Worm (Caenorhabditis elegans) whole organism, L1 larva: Measurements from ENCODE around the gene nhr-92.

ENCODE experiments used
- blmp-1 ChIP-seq: fragments of 150-350 bp; optimal IDR thresholded peaks from 2 replicates; lab custom pipeline; 2014; ENCODE audit warnings: missing biosample characterization, missing genetic modification characterization
- ceh-63 ChIP-seq: fragments of 200-800 bp; sonication (Bioruptor generic); optimal IDR thresholded peaks from 2 replicates; lab custom pipeline; 2018; ENCODE audit warnings: mild to moderate bottlenecking, missing genetic modification characterization, missing compliant biosample characterization
- lin-15B ChIP-seq: fragments of 150-350 bp; sonication (generic microtip); optimal IDR thresholded peaks from 3 replicates; lab custom pipeline; 2014; ENCODE audit warnings: missing biosample characterization, missing genetic modification characterization
- mdl-1 ChIP-seq, 2 experiments: fragments of 150-350 bp; optimal IDR thresholded peaks; 2 replicates each; lab custom pipeline; 2014 to 2017; ENCODE audit warnings: missing biosample characterization in 2 of 2, missing genetic modification characterization in 2 of 2, inconsistent platforms in 1 of 2
- nhr-47 ChIP-seq: sonication (generic microtip); optimal IDR thresholded peaks from 2 replicates; lab custom pipeline; 2016; ENCODE audit warnings: mild to moderate bottlenecking, missing genetic modification characterization, moderate library complexity, missing compliant biosample characterization
- pag-3 ChIP-seq: sonication (generic microtip); optimal IDR thresholded peaks from 2 replicates; lab custom pipeline; 2017; ENCODE audit warnings: missing genetic modification characterization, mild to moderate bottlenecking, missing compliant biosample characterization, antibody characterized with exemption, borderline replicate concordance; ENCODE audit not compliant: insufficient read depth
- pqm-1 ChIP-seq: sonication (generic microtip); optimal IDR thresholded peaks from 3 replicates; lab custom pipeline; 2017; ENCODE audit warnings: missing biosample characterization, missing genetic modification characterization
- unc-62 ChIP-seq: fragments of 150-350 bp; optimal IDR thresholded peaks from 2 replicates; lab custom pipeline; 2014; ENCODE audit warnings: missing biosample characterization, missing genetic modification reagents, missing genetic modification characterization

DNA sequence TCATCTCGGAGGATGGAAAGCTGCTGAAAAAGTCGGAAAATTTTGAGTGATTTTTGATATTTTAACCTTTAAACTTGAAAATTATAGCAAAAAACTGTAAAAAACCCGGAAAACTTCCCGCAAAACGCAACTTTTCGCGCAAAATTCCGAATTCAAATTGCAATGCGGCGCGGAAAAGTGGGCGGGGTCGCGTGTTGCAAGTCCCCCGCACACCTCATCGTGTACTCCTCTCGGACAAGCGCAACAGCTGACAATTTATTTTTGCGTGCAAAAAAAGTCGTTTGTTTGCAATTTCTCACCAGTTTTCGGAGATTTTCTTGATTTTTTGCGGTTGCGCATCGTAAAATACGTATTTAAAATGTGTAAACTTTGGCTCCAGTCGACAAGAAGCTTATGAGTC is 24.1 kb upstream of the nhr-92 start, which contains the start of gene npp-8:
- TF ChIP-seq ceh-63 (GFP tag; lab: Kevin White, UChicago) (no peak), pqm-1 (tag; lab: Kevin White, UChicago) (no peak), nhr-47 (peak; percentile 94), pag-3 (tag; lab: Kevin White, UChicago) (no peak), unc-62 (GFP tag; lab: Kevin White, UChicago) (no peak), mdl-1 (tag; optimal IDR thresholded peaks at IDR 0.05; lab: Kevin White, UChicago) (peak in 1 of 2 experiments; percentile 64), lin-15B (peak; percentile 80), blmp-1 (tag; lab: Kevin White, UChicago) (peak; percentile 52)
